Fruit fly (Drosophila melanogaster): Measurements from ENCODE around the gene COX7A.
A peak's percentile ranks its signal among the peaks of the same experiment; 100 is the strongest.

The COX7A gene

dm6 chr3R:8308515-8308959, 32.3 kb downstream of the COX7A start, which contains the start of gene tex:
tex (minus strand) TSS chr3R:8308645.
- TF ChIP-seq ewg (GFP tag; optimal IDR thresholded peaks at IDR 0.05), result no peak
- TF ChIP-seq CG15479 (GFP tag; optimal IDR thresholded peaks at IDR 0.05), result no peak
- peak; percentile 2 for TF ChIP-seq CG16863 (GFP tag; optimal IDR thresholded peaks at IDR 0.05)
- TF ChIP-seq CG2120 (GFP tag; optimal IDR thresholded peaks at IDR 0.05), result no peak
- no peak for TF ChIP-seq ab (GFP tag; optimal IDR thresholded peaks at IDR 0.05)
- TF ChIP-seq Usf (GFP tag; optimal IDR thresholded peaks at IDR 0.05), result no peak
- TF ChIP-seq knrl (GFP tag; IDR thresholded peaks at IDR 0.05; ENCODE audit: partially characterized antibody), result peak; percentile 27; the same call in 1 of the 3 replicates
- peak; percentile 49; the same call in 1 of the 2 replicates for TF ChIP-seq Xrp1 (GFP tag; IDR thresholded peaks at IDR 0.05)
- TF ChIP-seq Neu2 (GFP tag; optimal IDR thresholded peaks at IDR 0.05; ENCODE audit: borderline replicate concordance), result no peak
- no peak for TF ChIP-seq toy (GFP tag; IDR thresholded peaks at IDR 0.05)
- peak; percentile 14 for TF ChIP-seq CG17912 (GFP tag; optimal IDR thresholded peaks at IDR 0.05)
- TF ChIP-seq CG9727 (GFP tag; optimal IDR thresholded peaks at IDR 0.05), result peak; percentile 69
- TF ChIP-seq nerfin-1 (tag; optimal IDR thresholded peaks at IDR 0.05), result peak; percentile 75
- no peak for TF ChIP-seq dati (GFP tag; IDR thresholded peaks at IDR 0.05)
- no peak for TF ChIP-seq psq (GFP tag; optimal IDR thresholded peaks at IDR 0.05)
- TF ChIP-seq CG6813 (GFP tag; optimal IDR thresholded peaks at IDR 0.05), result peak; percentile 67
- no peak for TF ChIP-seq Mrtf (GFP tag; IDR thresholded peaks at IDR 0.05)
- no peak for TF ChIP-seq slou (GFP tag; optimal IDR thresholded peaks at IDR 0.05)
- no peak for TF ChIP-seq Max (GFP tag; optimal IDR thresholded peaks at IDR 0.05)
- no peak for TF ChIP-seq CG2889 (GFP tag; IDR thresholded peaks at IDR 0.05)
- peak; percentile 9 for TF ChIP-seq PHDP (tag; optimal IDR thresholded peaks at IDR 0.05)
- no peak for TF ChIP-seq emc (GFP tag; optimal IDR thresholded peaks at IDR 0.05)
- TF ChIP-seq CG32767 (GFP tag; IDR thresholded peaks at IDR 0.05), result no peak
- no peak for TF ChIP-seq CG11504 (tag; optimal IDR thresholded peaks at IDR 0.05)
- no peak for TF ChIP-seq gcm2 (GFP tag; optimal IDR thresholded peaks at IDR 0.05)
- TF ChIP-seq vfl (GFP tag; optimal IDR thresholded peaks at IDR 0.05), result no peak
- no peak for TF ChIP-seq CG13894 (tag; optimal IDR thresholded peaks at IDR 0.05)
- no peak for TF ChIP-seq gce (GFP tag; IDR thresholded peaks at IDR 0.05)
- TF ChIP-seq btn (GFP tag; optimal IDR thresholded peaks at IDR 0.05), result no peak
- no peak for TF ChIP-seq Sox102F (GFP tag; optimal IDR thresholded peaks at IDR 0.05)
- TF ChIP-seq CG7987 (GFP tag; optimal IDR thresholded peaks at IDR 0.05), result peak; percentile 78
- TF ChIP-seq aop (GFP tag; IDR thresholded peaks at IDR 0.05), result no peak
- no peak for TF ChIP-seq pum (GFP tag; optimal IDR thresholded peaks at IDR 0.05)
- no peak for TF ChIP-seq mirr (GFP tag; optimal IDR thresholded peaks at IDR 0.05)
- no peak for TF ChIP-seq sob (GFP tag; IDR thresholded peaks at IDR 0.05)
- no peak for TF ChIP-seq CkIIα-i1 (GFP tag; IDR thresholded peaks at IDR 0.05)
- TF ChIP-seq H2.0 (GFP tag; IDR thresholded peaks at IDR 0.05), result no peak
- TF ChIP-seq BtbVII (GFP tag; optimal IDR thresholded peaks at IDR 0.05), result no peak
- TF ChIP-seq Oli (tag; optimal IDR thresholded peaks at IDR 0.05), result no peak
- no peak for TF ChIP-seq CG5953 (GFP tag; IDR thresholded peaks at IDR 0.05)
- TF ChIP-seq CG13775 (GFP tag; optimal IDR thresholded peaks at IDR 0.05), result no peak
- TF ChIP-seq unpg (GFP tag; optimal IDR thresholded peaks at IDR 0.05), result peak; percentile 38
- TF ChIP-seq sd (tag; optimal IDR thresholded peaks at IDR 0.05), result peak; percentile 22
- no peak for TF ChIP-seq klu (GFP tag; IDR thresholded peaks at IDR 0.05)
- TF ChIP-seq Atf6 (GFP tag; IDR thresholded peaks at IDR 0.05), result no peak
- peak; percentile 27 for TF ChIP-seq CG12391 (tag; optimal IDR thresholded peaks at IDR 0.05)
- TF ChIP-seq chinmo (GFP tag; IDR thresholded peaks at IDR 0.05; ENCODE audit: partially characterized antibody), result no peak
- TF ChIP-seq unc-4 (GFP tag; IDR thresholded peaks at IDR 0.05; ENCODE audit: partially characterized antibody), result peak; percentile 50
- TF ChIP-seq vvl (GFP tag; IDR thresholded peaks at IDR 0.05), result peak; percentile 68
- peak; percentile 53 for TF ChIP-seq onecut (GFP tag; IDR thresholded peaks at IDR 0.05)
- no peak for TF ChIP-seq gsb-n (tag; optimal IDR thresholded peaks at IDR 0.05)
- peak; percentile 79 for TF ChIP-seq trem (tag; optimal IDR thresholded peaks at IDR 0.05)
